Worm (Caenorhabditis elegans) whole organism, midembryonic: ENCODE results near the gene Y43F8B.24.

Source experiments
- ref-1 ChIP-seq: fragments of 200-800 bp; sonication (Bioruptor generic); conservative IDR thresholded peaks from 2 replicates; pipeline ENCODE4 v1.3.6; 2022; ENCODE audit warnings: missing genetic modification reagents, missing genetic modification characterization, missing compliant biosample characterization
- ztf-29 ChIP-seq: fragments of 200-800 bp; sonication (Bioruptor generic); IDR thresholded peaks from 2 replicates; pipeline ENCODE4 v1.3.6; 2022; ENCODE audit warnings: missing genetic modification reagents, missing genetic modification characterization, missing compliant biosample characterization

ce11 chrV:19468083-19468482, 10.9 kb downstream of the Y43F8B.24 start, which contains the start of gene Y43F8B.12:
- no peak for TF ChIP-seq ref-1
- no peak for TF ChIP-seq ztf-29 (GFP tag; lab: Robert Waterston, UW)
